Worm (Caenorhabditis elegans): ENCODE measurements around the gene eak-7.

DNA sequence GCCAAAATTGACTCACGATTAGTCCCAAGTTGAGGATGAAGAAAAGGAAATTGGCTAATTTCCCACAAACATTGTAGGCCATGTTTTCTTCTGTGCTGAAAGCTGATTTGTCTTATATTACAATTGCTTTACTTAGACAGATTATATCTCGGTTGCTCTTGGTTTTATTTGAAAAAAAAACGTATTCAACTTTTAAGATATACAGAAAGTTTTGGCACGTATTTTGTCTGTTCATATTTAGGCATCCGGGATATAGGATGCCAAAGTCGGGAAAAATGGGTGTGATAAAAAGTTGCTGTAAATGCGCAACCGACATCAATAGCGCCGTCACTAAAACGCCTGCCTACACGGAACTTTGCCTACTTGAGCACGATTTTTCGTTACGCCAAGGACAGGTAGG lies 45.6 kb downstream of the eak-7 start, which contains the start of gene tsp-4:
- TF ChIP-seq tbx-37 (GFP tag; conservative IDR thresholded peaks at IDR 0.05) (no peak), ama-1 (optimal IDR thresholded peaks at IDR 0.05) (no peak), ceh-13 (GFP tag; optimal IDR thresholded peaks at IDR 0.05) (no peak)

All from whole organism, early embryonic.